Worm (Caenorhabditis elegans): Measurements from ENCODE around the gene ZK666.14.

DNA sequence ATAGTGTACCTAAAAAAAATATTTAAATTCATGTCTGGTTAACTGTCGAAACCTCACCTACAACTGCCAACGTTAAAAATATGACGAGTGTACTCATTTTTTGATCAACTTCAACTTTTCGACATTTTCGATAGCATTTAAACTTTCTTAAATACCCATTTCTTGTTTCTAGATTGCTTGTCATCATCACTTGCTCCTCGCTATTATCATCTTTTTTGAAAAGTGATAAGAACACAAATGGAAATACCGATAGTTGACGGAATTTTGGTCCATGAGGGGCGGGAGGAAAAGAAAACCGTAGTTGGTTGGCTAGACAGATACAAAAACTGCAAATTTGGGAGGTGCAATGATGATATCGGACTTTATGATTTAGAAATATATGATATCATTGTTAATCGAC is 24.4 kb upstream of the ZK666.14 start, which contains the start of gene clec-143:
- TF ChIP-seq hlh-1 (tag; optimal IDR thresholded peaks at IDR 0.05) (no peak), elt-3 (tag; optimal IDR thresholded peaks at IDR 0.05) (no peak), nhr-76 (tag; optimal IDR thresholded peaks at IDR 0.05) (no peak), lin-13 (tag; optimal IDR thresholded peaks at IDR 0.05) (no peak), zip-8 (tag; optimal IDR thresholded peaks at IDR 0.05) (no peak), unc-62 (GFP tag; optimal IDR thresholded peaks at IDR 0.05) (no peak), ceh-39 (tag; optimal IDR thresholded peaks at IDR 0.05) (no peak), ces-1 (GFP tag; optimal IDR thresholded peaks at IDR 0.05) (no peak), pha-4 (tag; optimal IDR thresholded peaks at IDR 0.05) (no peak)
